Worm (Caenorhabditis elegans): ENCODE measurements around the gene C14C6.8.

ce11 chrV:568105-568504 lies 15.1 kb upstream of the C14C6.8 start, which contains the start of gene sri-72:
- TF ChIP-seq ama-1 (optimal IDR thresholded peaks at IDR 0.05), result no peak
- no peak for TF ChIP-seq hlh-30 (tag; optimal IDR thresholded peaks at IDR 0.05; ENCODE audit: insufficient read depth)
- TF ChIP-seq nhr-11 (tag; optimal IDR thresholded peaks at IDR 0.05), result no peak
- no peak for TF ChIP-seq K09A11.1 (tag; optimal IDR thresholded peaks at IDR 0.05; ENCODE audit: insufficient read depth)
- no peak for TF ChIP-seq tbx-7 (tag; optimal IDR thresholded peaks at IDR 0.05)
- no peak for TF ChIP-seq dmd-4 (tag; optimal IDR thresholded peaks at IDR 0.05; ENCODE audit: borderline replicate concordance)
- no peak for TF ChIP-seq T23F11.4 (GFP tag; optimal IDR thresholded peaks at IDR 0.05)
- no peak for TF ChIP-seq pag-3 (tag; optimal IDR thresholded peaks at IDR 0.05; ENCODE audit: borderline replicate concordance)
- TF ChIP-seq ztf-16 (tag; optimal IDR thresholded peaks at IDR 0.05), result no peak
- TF ChIP-seq nfya-1 (tag; optimal IDR thresholded peaks at IDR 0.05), result no peak
- no peak for TF ChIP-seq pha-4 (tag; optimal IDR thresholded peaks at IDR 0.05)
- TF ChIP-seq lin-11 (tag; optimal IDR thresholded peaks at IDR 0.05), result no peak
- no peak for TF ChIP-seq F13H6.1 (tag; optimal IDR thresholded peaks at IDR 0.05)
